Fruit fly (Drosophila melanogaster) whole organism, embryonic: Measurements from ENCODE around the gene Mgat3.

ENCODE experiments used
- ATbp ChIP-seq: fragments of 200-800 bp; sonication (Bioruptor generic); optimal IDR thresholded peaks from 2 replicates; lab custom pipeline; 2017; ENCODE audit warnings: missing biosample characterization, mild to moderate bottlenecking, missing genetic modification characterization, missing genetic modification reagents
- CG13624 ChIP-seq: fragments of 200-800 bp; sonication (Bioruptor generic); optimal IDR thresholded peaks from 2 replicates; lab custom pipeline; 2016; ENCODE audit warnings: missing biosample characterization, missing genetic modification characterization
- CG4854 ChIP-seq: fragments of 200-800 bp; sonication (Bioruptor generic); optimal IDR thresholded peaks from 2 replicates; lab custom pipeline; 2016; ENCODE audit warnings: missing biosample characterization, missing genetic modification characterization, inconsistent platforms
- CG7987 ChIP-seq: fragments of 200-800 bp; sonication (Bioruptor generic); optimal IDR thresholded peaks from 2 replicates; lab custom pipeline; 2018; ENCODE audit warnings: missing biosample characterization, mild to moderate bottlenecking, missing genetic modification characterization, moderate library complexity
- Oaz ChIP-seq: fragments of 200-800 bp; sonication (Bioruptor generic); IDR thresholded peaks from 2 replicates; pipeline ENCODE4 v1.3.6; 2022; ENCODE audit warnings: missing biosample characterization, missing genetic modification characterization
- ara ChIP-seq: fragments of 200-800 bp; sonication (Bioruptor generic); IDR thresholded peaks from 2 replicates; pipeline ENCODE4 v1.3.6; 2022; ENCODE audit warnings: missing biosample characterization, missing genetic modification characterization
- ham ChIP-seq: fragments of 200-800 bp; sonication (Bioruptor generic); IDR thresholded peaks from 2 replicates; pipeline ENCODE4 v1.3.6; 2022; ENCODE audit warnings: missing biosample characterization, missing genetic modification characterization
- lola ChIP-seq, 3 experiments: fragments of >200 bp in 2 of 3; fragments of 200-800 bp in 1 of 3; sonication (Bioruptor generic) in 1 of 3; optimal IDR thresholded peaks; 2 replicates each; lab custom pipeline; 2017 to 2019; ENCODE audit warnings: missing biosample characterization in 3 of 3, missing genetic modification characterization in 3 of 3, mild to moderate bottlenecking in 1 of 3, moderate library complexity in 1 of 3
- pan ChIP-seq, 4 experiments: fragments of >200 bp in 3 of 4; fragments of 200-800 bp in 1 of 4; sonication (Bioruptor generic) in 1 of 4; optimal IDR thresholded peaks in 3 of 4; IDR thresholded peaks in 1 of 4; 2 replicates each; pipeline versions ENCODE4 v1.3.6 to Lab custom; 2017 to 2022; ENCODE audit warnings: missing biosample characterization in 2 of 4, missing genetic modification characterization in 2 of 4, mixed read lengths in 1 of 4
- psq ChIP-seq: fragments of 200-800 bp; sonication (Bioruptor generic); optimal IDR thresholded peaks from 2 replicates; lab custom pipeline; 2017; ENCODE audit warnings: missing biosample characterization, missing genetic modification characterization
- pzg ChIP-seq: fragments of 200-800 bp; sonication (Bioruptor generic); optimal IDR thresholded peaks from 3 replicates; lab custom pipeline; 2018; ENCODE audit warnings: missing biosample characterization, mild to moderate bottlenecking, missing genetic modification characterization, moderate library complexity
- wor ChIP-seq: fragments of 200-800 bp; sonication (Bioruptor generic); IDR thresholded peaks from 2 replicates; pipeline ENCODE4 v1.3.6; 2022; ENCODE audit warnings: missing biosample characterization, missing genetic modification characterization

- no peak for TF ChIP-seq CG7987 (GFP tag; lab: Kevin White, UChicago)
- TF ChIP-seq lola (GFP tag; optimal IDR thresholded peaks at IDR 0.05; lab: Kevin White, UChicago) = no peak
- no peak for TF ChIP-seq wor (GFP tag; lab: Robert Waterston, UW)
- no peak for TF ChIP-seq ATbp (GFP tag; lab: Kevin White, UChicago)
- no peak for TF ChIP-seq CG4854 (GFP tag; lab: Kevin White, UChicago)
- no peak for TF ChIP-seq CG13624 (GFP tag; lab: Kevin White, UChicago)
- TF ChIP-seq ara = no peak
- no peak for TF ChIP-seq psq (GFP tag; lab: Kevin White, UChicago)
- TF ChIP-seq pzg (GFP tag; lab: Kevin White, UChicago) = no peak
- TF ChIP-seq Oaz (GFP tag; lab: Robert Waterston, UW) = no peak
- TF ChIP-seq pan (optimal IDR thresholded peaks at IDR 0.05; lab: Kevin White, UChicago) = no peak
- TF ChIP-seq pan (GFP tag; optimal IDR thresholded peaks at IDR 0.05 in 1 of 2, IDR thresholded peaks at IDR 0.05 in 1 of 2) = no peak
- TF ChIP-seq ham (GFP tag; lab: Robert Waterston, UW) = no peak
Measured at dm6 chr2L:13231739-13232138, 49.3 kb upstream of the Mgat3 start, which contains the start of gene Prosalpha6T.
